Worm (Caenorhabditis elegans) whole organism, young adult: Measurements from ENCODE around the gene B0495.5.

Experiments used
- F55B11.4 ChIP-seq: sonication (generic microtip); optimal IDR thresholded peaks from 2 replicates; lab custom pipeline; 2016; ENCODE audit warnings: missing compliant biosample characterization, missing genetic modification characterization, borderline replicate concordance; ENCODE audit not compliant: insufficient read depth
- ceh-79 ChIP-seq: sonication (generic microtip); optimal IDR thresholded peaks from 2 replicates; lab custom pipeline; 2017; ENCODE audit warnings: mild to moderate bottlenecking, missing genetic modification characterization, missing compliant biosample characterization

DNA sequence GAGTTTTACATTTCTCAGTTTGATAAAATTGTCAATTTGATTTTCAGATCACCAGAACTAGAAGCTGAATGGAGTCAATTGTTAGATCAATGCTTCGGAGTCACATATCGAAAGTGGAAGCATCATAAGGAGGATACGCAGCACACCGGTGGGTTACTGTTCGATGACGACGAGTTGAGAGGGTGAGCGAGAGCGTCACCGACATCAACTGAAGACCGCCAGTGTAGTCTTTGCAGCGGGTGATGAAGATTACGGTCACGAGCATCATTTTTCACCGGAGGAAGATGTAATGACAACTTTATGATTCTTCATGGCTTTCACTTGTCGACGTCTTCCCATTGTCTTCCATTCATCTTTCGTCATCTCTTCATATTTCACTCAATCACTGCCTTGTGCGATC, 16.4 kb downstream of the B0495.5 start, which contains the start of gene lin-26:
- TF ChIP-seq ceh-79 (no peak), F55B11.4 (tag; lab: Kevin White, UChicago) (no peak)
